Worm (Caenorhabditis elegans) whole organism, midembryonic: ENCODE results near the gene natb-1.

ENCODE experiments used
- T22C8.4 ChIP-seq: fragments of 200-800 bp; sonication (Bioruptor generic); IDR thresholded peaks from 2 replicates; pipeline ENCODE4 v1.3.6; 2022; ENCODE audit warnings: missing genetic modification characterization, missing compliant biosample characterization
- cog-1 ChIP-seq: sonication (generic microtip); optimal IDR thresholded peaks from 2 replicates; lab custom pipeline; 2016; ENCODE audit warnings: missing genetic modification characterization, missing compliant biosample characterization
- flt-1 ChIP-seq: fragments of 200-800 bp; sonication (Bioruptor generic); IDR thresholded peaks from 2 replicates; pipeline ENCODE4 v1.3.6; 2022; ENCODE audit warnings: missing genetic modification characterization, missing compliant biosample characterization
- klf-2 ChIP-seq: fragments of 200-800 bp; sonication (Bioruptor generic); conservative IDR thresholded peaks from 2 replicates; pipeline ENCODE4 v1.3.6; 2022; ENCODE audit warnings: missing genetic modification reagents, missing genetic modification characterization, missing compliant biosample characterization
- med-1 ChIP-seq: sonication (generic microtip); optimal IDR thresholded peaks from 2 replicates; lab custom pipeline; 2017; ENCODE audit warnings: missing genetic modification characterization, mild to moderate bottlenecking, missing compliant biosample characterization, antibody characterized with exemption, missing genetic modification reagents; ENCODE audit not compliant: insufficient read depth
- ref-1 ChIP-seq: fragments of 200-800 bp; sonication (Bioruptor generic); conservative IDR thresholded peaks from 2 replicates; pipeline ENCODE4 v1.3.6; 2022; ENCODE audit warnings: missing genetic modification reagents, missing genetic modification characterization, missing compliant biosample characterization
- tab-1 ChIP-seq: fragments of 200-800 bp; sonication (Bioruptor generic); IDR thresholded peaks from 2 replicates; pipeline ENCODE4 v1.3.6; 2022; ENCODE audit warnings: missing genetic modification characterization, missing compliant biosample characterization
- ztf-23 ChIP-seq: fragments of 200-800 bp; sonication (Bioruptor generic); IDR thresholded peaks from 2 replicates; pipeline ENCODE4 v1.3.6; 2022; ENCODE audit warnings: missing genetic modification reagents, missing genetic modification characterization, missing compliant biosample characterization
- ztf-29 ChIP-seq: fragments of 200-800 bp; sonication (Bioruptor generic); IDR thresholded peaks from 2 replicates; pipeline ENCODE4 v1.3.6; 2022; ENCODE audit warnings: missing genetic modification reagents, missing genetic modification characterization, missing compliant biosample characterization

The natb-1 gene

DNA sequence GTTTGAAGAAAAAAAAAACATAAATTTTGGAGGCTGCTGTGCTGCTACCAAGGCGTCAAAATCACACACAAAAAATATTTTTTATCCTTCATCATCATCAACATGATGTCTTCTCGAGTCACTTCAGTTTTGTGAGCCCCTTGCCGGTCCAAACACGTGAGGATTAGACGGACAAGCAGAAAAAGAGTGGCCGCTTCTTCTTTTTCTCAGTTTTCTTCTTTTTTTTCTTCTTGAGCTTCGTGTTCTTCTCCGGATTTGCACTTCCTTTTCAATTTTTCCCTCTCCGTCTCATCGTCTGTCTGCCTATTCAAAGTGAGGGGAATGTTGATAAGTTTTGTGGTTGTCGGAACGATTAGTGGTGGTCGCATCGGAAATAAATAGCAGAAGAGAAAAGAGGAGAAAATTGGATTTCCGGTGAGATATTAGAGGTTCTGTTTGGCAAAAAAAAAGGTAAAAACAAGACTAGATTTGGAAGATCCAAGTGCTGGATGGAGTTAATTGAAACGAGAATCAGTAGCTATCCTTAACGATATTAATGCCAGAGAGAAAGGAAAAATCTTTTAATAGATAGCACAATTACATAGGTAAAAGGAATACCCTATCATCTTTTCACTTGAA lies 2.8 kb downstream of the natb-1 start:
- TF ChIP-seq med-1 (GFP tag; lab: Kevin White, UChicago) (no peak), ztf-29 (no peak), ztf-23 (GFP tag; lab: Robert Waterston, UW) (no peak), klf-2 (GFP tag; lab: Robert Waterston, UW) (no peak), T22C8.4 (GFP tag; lab: Robert Waterston, UW) (no peak), flt-1 (GFP tag; lab: Robert Waterston, UW) (no peak), tab-1 (GFP tag; lab: Robert Waterston, UW) (no peak), ref-1 (GFP tag; lab: Robert Waterston, UW) (no peak), cog-1 (tag; lab: Kevin White, UChicago) (no peak)

DNA sequence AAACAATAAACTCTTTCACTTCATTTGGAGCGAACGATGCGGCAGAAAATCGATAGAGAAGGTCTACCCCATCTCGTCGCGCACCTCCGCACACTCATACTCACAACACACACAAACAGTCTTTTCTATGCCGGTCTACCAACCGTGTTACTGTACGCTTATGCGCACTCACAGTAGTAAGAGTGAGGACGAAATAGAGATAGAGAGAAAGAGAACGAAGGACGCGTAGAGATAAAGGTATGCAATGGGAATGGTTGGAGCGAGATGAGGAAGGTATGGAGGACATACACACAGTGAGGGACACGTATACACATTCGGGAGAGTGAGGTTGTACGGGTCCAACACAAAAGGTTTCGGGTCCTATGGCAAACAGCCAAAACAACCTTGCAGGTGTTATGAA lies 4.4 kb downstream of the natb-1 start:
- TF ChIP-seq ztf-23 (GFP tag; lab: Robert Waterston, UW) = 0 out of 2 replicates have a peak, but pooled peaks have one; percentile 30
- peak; percentile 14 for TF ChIP-seq cog-1 (tag; lab: Kevin White, UChicago)
- peak; percentile 24; the same call in 1 of the 2 replicates for TF ChIP-seq flt-1 (GFP tag; lab: Robert Waterston, UW)
- TF ChIP-seq klf-2 (GFP tag; lab: Robert Waterston, UW) = no peak
- no peak for TF ChIP-seq ztf-29
- TF ChIP-seq ref-1 (GFP tag; lab: Robert Waterston, UW) = no peak
- TF ChIP-seq med-1 (GFP tag; lab: Kevin White, UChicago) = no peak
- no peak for TF ChIP-seq tab-1 (GFP tag; lab: Robert Waterston, UW)
- TF ChIP-seq T22C8.4 (GFP tag; lab: Robert Waterston, UW) = peak; percentile 55; the same call in 1 of the 2 replicates

DNA sequence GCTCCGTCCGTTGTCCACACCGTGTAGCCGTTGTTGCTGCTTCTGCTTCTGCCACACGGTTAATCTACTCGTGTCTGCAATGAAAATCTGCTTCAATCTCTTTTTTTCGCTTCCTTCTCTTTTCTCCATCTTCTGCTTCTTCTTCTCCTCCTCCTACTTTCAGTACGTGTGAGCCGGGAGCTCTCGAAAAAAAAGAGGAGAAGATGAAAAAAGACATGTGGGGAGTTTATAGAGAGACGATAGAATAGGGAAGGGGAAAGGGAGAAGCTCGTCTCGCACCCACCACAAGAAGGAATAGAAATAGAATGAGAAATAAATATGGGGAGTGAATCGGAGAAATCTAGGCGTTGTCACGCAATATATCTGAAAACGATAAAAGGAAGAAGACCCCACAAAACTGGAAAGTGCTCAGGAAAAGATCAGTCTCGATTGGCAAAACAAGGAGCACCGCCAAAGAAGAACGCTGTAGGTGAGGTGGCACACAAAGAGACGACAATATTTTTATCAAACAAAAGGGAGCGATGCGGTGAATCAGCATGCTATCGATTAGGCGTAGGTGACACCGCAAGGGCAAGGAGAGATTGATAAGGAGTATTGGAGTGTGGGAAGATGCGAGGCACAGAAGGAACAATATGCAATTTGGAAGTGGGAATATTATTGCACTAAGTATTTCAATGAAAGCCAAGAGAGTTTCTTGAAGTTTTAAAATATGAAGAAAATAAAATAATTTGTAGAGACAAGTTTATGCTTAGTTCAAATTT lies 5.3 kb downstream of the natb-1 start, which contains the start of gene let-413:
Gene let-413 (minus strand): TSS at position 76 of the 761 bp plus-strand sequence.
- TF ChIP-seq ztf-29 (no peak), tab-1 (GFP tag; lab: Robert Waterston, UW) (no peak), med-1 (GFP tag; lab: Kevin White, UChicago) (no peak), klf-2 (GFP tag; lab: Robert Waterston, UW) (no peak)

DNA sequence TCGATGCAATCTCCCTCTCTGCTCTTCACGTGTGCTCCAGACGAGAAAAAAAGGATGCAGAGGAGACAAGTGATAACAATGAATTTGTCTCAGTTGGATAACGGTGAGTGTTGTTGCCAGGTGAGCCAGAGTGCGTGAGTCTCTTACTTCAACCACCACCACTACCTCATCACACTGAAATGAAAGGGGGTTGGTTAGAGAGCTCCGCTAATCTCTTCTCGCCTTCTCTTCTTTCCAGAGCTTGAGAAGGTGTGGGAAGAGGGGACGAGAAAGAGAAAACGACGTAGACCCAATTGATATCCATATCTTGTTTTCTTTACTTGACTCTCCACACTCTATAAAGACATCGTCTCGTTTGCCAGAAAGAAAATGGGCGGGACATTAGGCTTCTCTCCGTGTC lies 11.9 kb downstream of the natb-1 start:
- no peak for TF ChIP-seq T22C8.4 (GFP tag; lab: Robert Waterston, UW)
- no peak for TF ChIP-seq ztf-23 (GFP tag; lab: Robert Waterston, UW)
- TF ChIP-seq ztf-29 = no peak
- no peak for TF ChIP-seq flt-1 (GFP tag; lab: Robert Waterston, UW)
- TF ChIP-seq ref-1 (GFP tag; lab: Robert Waterston, UW) = no peak
- TF ChIP-seq med-1 (GFP tag; lab: Kevin White, UChicago) = no peak
- no peak for TF ChIP-seq klf-2 (GFP tag; lab: Robert Waterston, UW)

DNA sequence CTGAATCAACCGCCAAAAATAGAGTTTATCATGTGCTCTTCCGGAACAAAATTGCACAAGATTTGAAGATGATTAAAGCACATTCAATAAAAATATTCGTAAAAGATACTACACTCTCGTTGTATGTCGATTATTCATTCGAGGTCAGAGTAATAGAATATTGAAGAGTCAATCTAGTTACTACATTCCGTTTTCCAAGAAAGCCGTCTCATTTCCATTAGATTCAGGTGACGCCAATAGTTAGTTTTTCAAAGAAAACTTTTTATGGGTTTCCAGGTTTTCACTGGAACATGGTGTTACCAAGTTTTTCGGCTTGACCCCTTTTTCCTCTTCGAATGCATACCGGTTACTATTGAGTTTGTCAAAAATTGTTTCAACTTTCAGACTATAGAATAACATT lies 12.7 kb downstream of the natb-1 start:
- TF ChIP-seq med-1 (GFP tag; lab: Kevin White, UChicago) (no peak), tab-1 (GFP tag; lab: Robert Waterston, UW) (no peak)

DNA sequence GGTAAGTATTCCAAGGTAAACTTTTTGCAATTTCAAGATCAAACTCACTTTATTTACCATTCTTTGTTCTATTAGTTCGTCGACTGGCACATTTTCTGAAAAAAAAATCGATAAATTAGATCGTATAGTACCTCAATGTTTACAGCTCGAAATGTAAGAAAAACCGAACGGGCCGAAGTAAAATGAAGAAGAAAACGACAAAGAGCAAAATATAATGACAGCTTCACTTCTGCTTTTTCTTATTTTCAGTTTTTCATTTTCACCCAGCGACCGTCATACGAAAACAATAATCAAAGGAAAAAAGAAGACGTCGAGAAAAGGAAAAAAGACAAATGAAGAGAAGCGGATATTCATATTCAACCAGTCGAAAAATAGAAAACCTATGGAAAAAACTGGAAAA lies 14.1 kb downstream of the natb-1 start, which contains the start of gene che-7:
Gene che-7 (minus strand): TSS at position 101 of the 400 bp plus-strand sequence.
- TF ChIP-seq T22C8.4 (GFP tag; lab: Robert Waterston, UW) (peak; percentile 39; the same call in 1 of the 2 replicates), cog-1 (tag; lab: Kevin White, UChicago) (no peak)

DNA sequence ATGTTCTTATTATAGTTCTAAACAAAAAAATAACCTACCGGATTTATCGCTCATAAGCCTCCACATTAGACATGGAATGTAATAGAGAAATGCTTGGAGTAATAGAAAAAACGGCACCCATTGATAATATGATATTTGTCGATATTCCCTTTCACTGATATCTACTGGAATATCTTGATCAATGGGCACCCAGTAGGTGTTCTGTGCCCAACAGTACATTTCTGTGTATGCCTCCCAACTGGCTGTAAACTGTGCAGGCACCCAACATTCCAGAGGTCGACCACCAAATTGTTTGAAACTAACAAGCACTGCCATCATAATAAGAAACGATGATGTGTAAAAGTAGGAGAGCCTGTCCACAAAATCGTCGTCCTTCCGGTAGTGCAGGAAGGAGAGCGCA lies 18.8 kb downstream of the natb-1 start:
- TF ChIP-seq ztf-23 (GFP tag; lab: Robert Waterston, UW) = no peak
- TF ChIP-seq tab-1 (GFP tag; lab: Robert Waterston, UW) = no peak
- no peak for TF ChIP-seq flt-1 (GFP tag; lab: Robert Waterston, UW)
- no peak for TF ChIP-seq ref-1 (GFP tag; lab: Robert Waterston, UW)

DNA sequence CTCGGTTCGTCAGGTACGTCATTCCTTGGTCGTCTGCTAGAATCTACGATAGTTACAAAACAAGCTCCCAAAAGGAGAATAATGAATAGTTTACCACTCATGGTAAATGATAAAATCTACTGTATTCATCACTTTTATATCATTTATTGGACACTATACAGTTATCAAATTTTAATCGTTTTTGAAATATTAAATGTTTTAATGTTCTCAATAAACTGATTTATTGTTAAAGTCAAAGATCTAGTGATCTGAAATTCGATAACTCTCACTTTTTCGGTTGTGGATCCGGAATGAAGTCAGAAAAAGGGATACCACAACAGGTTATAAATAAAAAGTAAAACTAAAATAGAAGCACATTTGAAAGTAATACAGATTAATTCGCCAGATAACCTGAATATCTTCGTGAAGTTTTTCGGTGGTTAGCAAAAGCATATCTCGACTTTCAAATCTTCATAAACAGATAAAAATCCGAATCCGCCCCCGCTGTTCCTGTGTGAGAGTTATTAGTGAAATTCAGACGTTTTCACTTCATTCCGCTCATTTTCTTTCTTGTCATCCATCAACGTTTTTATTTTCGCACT lies 24.4 kb downstream of the natb-1 start, which contains the start of the genes clec-217 and F26D11.2:
Gene clec-217 (minus strand): TSS at position 101 of the 581 bp plus-strand sequence.
Gene F26D11.2 (plus strand): TSS at position 531 of the 581 bp plus-strand sequence.
- TF ChIP-seq ztf-23 (GFP tag; lab: Robert Waterston, UW) = no peak
- TF ChIP-seq ref-1 (GFP tag; lab: Robert Waterston, UW) = no peak
- no peak for TF ChIP-seq cog-1 (tag; lab: Kevin White, UChicago)
- no peak for TF ChIP-seq med-1 (GFP tag; lab: Kevin White, UChicago)
- TF ChIP-seq ztf-29 = no peak
- no peak for TF ChIP-seq tab-1 (GFP tag; lab: Robert Waterston, UW)
- TF ChIP-seq T22C8.4 (GFP tag; lab: Robert Waterston, UW) = no peak
- TF ChIP-seq klf-2 (GFP tag; lab: Robert Waterston, UW) = no peak
- no peak for TF ChIP-seq flt-1 (GFP tag; lab: Robert Waterston, UW)

DNA sequence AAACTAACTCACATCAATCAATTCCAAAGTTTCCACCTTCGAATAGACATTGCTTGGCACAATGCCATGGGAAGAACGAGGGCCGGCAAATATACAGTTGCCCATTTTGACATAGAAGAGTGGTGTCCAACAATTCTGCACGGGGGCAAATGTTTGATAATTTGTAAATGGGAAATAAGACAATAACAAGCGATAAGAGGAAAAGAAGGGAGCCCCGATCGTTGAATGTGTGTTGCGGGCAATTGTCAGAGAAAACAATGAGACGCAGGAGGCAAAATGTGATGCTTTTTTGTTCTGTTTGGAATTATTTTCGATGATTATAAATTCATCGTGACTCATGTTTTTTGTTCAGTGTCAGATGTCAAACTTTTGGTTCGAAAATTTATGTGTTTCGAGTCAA lies 27.0 kb downstream of the natb-1 start, which contains the start of gene pals-34:
Gene pals-34 (minus strand): TSS at position 280 of the 400 bp plus-strand sequence.
- no peak for TF ChIP-seq ztf-29
- TF ChIP-seq cog-1 (tag; lab: Kevin White, UChicago) = no peak
- TF ChIP-seq med-1 (GFP tag; lab: Kevin White, UChicago) = no peak
- TF ChIP-seq ref-1 (GFP tag; lab: Robert Waterston, UW) = no peak
- TF ChIP-seq ztf-23 (GFP tag; lab: Robert Waterston, UW) = no peak
- TF ChIP-seq flt-1 (GFP tag; lab: Robert Waterston, UW) = no peak
- no peak for TF ChIP-seq tab-1 (GFP tag; lab: Robert Waterston, UW)
- no peak for TF ChIP-seq klf-2 (GFP tag; lab: Robert Waterston, UW)
- no peak for TF ChIP-seq T22C8.4 (GFP tag; lab: Robert Waterston, UW)
